Worm (Caenorhabditis elegans): Measurements from ENCODE around the gene sax-1.
A peak's percentile ranks its signal among the peaks of the same experiment; 100 is the strongest.

sax-1 gene

ce11 chrX:3697623-3698022, 47.7 kb upstream of the sax-1 start (continued):
- TF ChIP-seq hrde-1 (tag; optimal IDR thresholded peaks at IDR 0.05; ENCODE audit: borderline replicate concordance), result peak; percentile 44
- peak; percentile 35 to 48 for TF ChIP-seq let-607 (tag; optimal IDR thresholded peaks at IDR 0.05)
- TF ChIP-seq F39B2.1 (GFP tag; IDR thresholded peaks at IDR 0.05), result no peak
- TF ChIP-seq K12H6.12 (tag; optimal IDR thresholded peaks at IDR 0.05), result peak; percentile 50
- TF ChIP-seq lin-40 (tag; optimal IDR thresholded peaks at IDR 0.05), result peak; percentile 74
- TF ChIP-seq somi-1 (GFP tag; optimal IDR thresholded peaks at IDR 0.05), result peak; percentile 76
- TF ChIP-seq pbrm-1 (GFP tag; IDR thresholded peaks at IDR 0.05), result peak; percentile 93
- peak; percentile 86 for TF ChIP-seq ekl-4 (GFP tag; IDR thresholded peaks at IDR 0.05)
- peak; percentile 73 for TF ChIP-seq F52B5.7 (tag; optimal IDR thresholded peaks at IDR 0.05)
- TF ChIP-seq nfya-1 (tag; optimal IDR thresholded peaks at IDR 0.05; ENCODE audit: borderline replicate concordance, insufficient read depth), result no peak
- peak; percentile 53 for TF ChIP-seq mel-28 (tag; optimal IDR thresholded peaks at IDR 0.05; ENCODE audit: borderline replicate concordance)
- peak; percentile 25 for TF ChIP-seq F10E7.11 (tag; optimal IDR thresholded peaks at IDR 0.05)
- TF ChIP-seq nhr-80 (tag; optimal IDR thresholded peaks at IDR 0.05), result peak; percentile 16
- TF ChIP-seq ztf-26 (tag; optimal IDR thresholded peaks at IDR 0.05), result peak; percentile 62
- peak; percentile 65 for TF ChIP-seq zim-3 (tag; optimal IDR thresholded peaks at IDR 0.05)
- peak; percentile 64 for TF ChIP-seq D2030.7 (GFP tag; IDR thresholded peaks at IDR 0.05)
- no peak for TF ChIP-seq F57A8.1 (GFP tag; optimal IDR thresholded peaks at IDR 0.05)
- TF ChIP-seq nhr-27 (tag; optimal IDR thresholded peaks at IDR 0.05), result no peak
- TF ChIP-seq mcd-1 (GFP tag; IDR thresholded peaks at IDR 0.05), result peak; percentile 73
- TF ChIP-seq lin-26 (GFP tag; IDR thresholded peaks at IDR 0.05), result peak; percentile 94
- no peak for TF ChIP-seq lag-1 (GFP tag; IDR thresholded peaks at IDR 0.05)
- no peak for TF ChIP-seq bed-2 (GFP tag; IDR thresholded peaks at IDR 0.05)
- peak; percentile 51; the same call in 1 of the 2 replicates for TF ChIP-seq ceh-100 (GFP tag; IDR thresholded peaks at IDR 0.05)
- peak in 1 of 3 experiments; percentile 69 for TF ChIP-seq lin-35 (GFP tag; optimal IDR thresholded peaks at IDR 0.05)
- peak; percentile 99 for TF ChIP-seq tbp1 (GFP tag; optimal IDR thresholded peaks at IDR 0.05)
- peak; percentile 73; the same call in 1 of the 2 replicates for TF ChIP-seq lir-1 (GFP tag; conservative IDR thresholded peaks at IDR 0.05)
- TF ChIP-seq ceh-40 (GFP tag; IDR thresholded peaks at IDR 0.05), result no peak
- peak; percentile 54 for TF ChIP-seq repo-1 (tag; optimal IDR thresholded peaks at IDR 0.05)
- no peak for TF ChIP-seq ets-4 (GFP tag; optimal IDR thresholded peaks at IDR 0.05)
- TF ChIP-seq nfyb-1 (GFP tag; IDR thresholded peaks at IDR 0.05), result peak; percentile 83
- TF ChIP-seq B0035.1 (tag; optimal IDR thresholded peaks at IDR 0.05), result peak; percentile 65
- 0 out of 2 replicates have a peak, but pooled peaks have one; percentile 75 for TF ChIP-seq F37B4.10 (GFP tag; IDR thresholded peaks at IDR 0.05)
- TF ChIP-seq cebp-2 (GFP tag; IDR thresholded peaks at IDR 0.05), result 0 out of 2 replicates have a peak, but pooled peaks have one; percentile 55
- TF ChIP-seq hlh-12 (tag; optimal IDR thresholded peaks at IDR 0.05), result no peak
- no peak for TF ChIP-seq F49E8.2 (tag; optimal IDR thresholded peaks at IDR 0.05; ENCODE audit: insufficient read depth)
- TF ChIP-seq akir-1 (GFP tag; optimal IDR thresholded peaks at IDR 0.05), result peak; percentile 56
- no peak for TF ChIP-seq ceh-58 (GFP tag; IDR thresholded peaks at IDR 0.05)
- TF ChIP-seq dpff-1 (tag; optimal IDR thresholded peaks at IDR 0.05), result no peak
- 0 out of 2 replicates have a peak, but pooled peaks have one; percentile 47 for TF ChIP-seq attf-3 (GFP tag; conservative IDR thresholded peaks at IDR 0.05)
- peak; percentile 95 for TF ChIP-seq rpc-1 (optimal IDR thresholded peaks at IDR 0.05)
- peak; percentile 97 for TF ChIP-seq rpc-1 (tag; optimal IDR thresholded peaks at IDR 0.05)
- 0 out of 2 replicates have a peak, but pooled peaks have one; percentile 34 for TF ChIP-seq sea-2 (GFP tag; IDR thresholded peaks at IDR 0.05)
- peak; percentile 66 for TF ChIP-seq mxl-1 (tag; optimal IDR thresholded peaks at IDR 0.05)
- TF ChIP-seq dox-1 (GFP tag; IDR thresholded peaks at IDR 0.05), result peak; percentile 89
- peak; percentile 80; the same call in 1 of the 2 replicates for TF ChIP-seq Y56A3A.18 (GFP tag; IDR thresholded peaks at IDR 0.05)
- TF ChIP-seq T07F8.4 (tag; optimal IDR thresholded peaks at IDR 0.05), result peak; percentile 71
- TF ChIP-seq ztf-28 (GFP tag; IDR thresholded peaks at IDR 0.05), result peak; percentile 55; the same call in 1 of the 2 replicates
- no peak for TF ChIP-seq ceh-91 (GFP tag; IDR thresholded peaks at IDR 0.05)
- peak; percentile 74 for TF ChIP-seq ztf-18 (tag; optimal IDR thresholded peaks at IDR 0.05)

All from whole organism, young adult.